Worm (Caenorhabditis elegans) whole organism, late embryonic: ENCODE results near the gene R12B2.6.

ENCODE experiments used
- C38D4.7 ChIP-seq: fragments of 200-800 bp; sonication (Bioruptor generic); optimal IDR thresholded peaks from 2 replicates; lab custom pipeline; 2018; ENCODE audit warnings: mild to moderate bottlenecking, missing genetic modification characterization, moderate library complexity, missing compliant biosample characterization
- F13H6.1 ChIP-seq: sonication (generic microtip); optimal IDR thresholded peaks from 2 replicates; lab custom pipeline; 2016; ENCODE audit warnings: missing genetic modification characterization, missing compliant biosample characterization
- K09A11.1 ChIP-seq: sonication (generic microtip); optimal IDR thresholded peaks from 2 replicates; lab custom pipeline; 2017; ENCODE audit warnings: antibody characterized with exemption, mild to moderate bottlenecking, missing genetic modification characterization, missing compliant biosample characterization; ENCODE audit not compliant: insufficient read depth
- T23F11.4 ChIP-seq: fragments of 200-800 bp; sonication (Bioruptor generic); optimal IDR thresholded peaks from 2 replicates; lab custom pipeline; 2018; ENCODE audit warnings: mild to moderate bottlenecking, missing genetic modification characterization, missing compliant biosample characterization
- ahr-1 ChIP-seq: sonication (generic microtip); optimal IDR thresholded peaks from 2 replicates; lab custom pipeline; 2016; ENCODE audit warnings: missing genetic modification characterization, missing compliant biosample characterization
- ama-1 ChIP-seq: fragments of 150-350 bp; optimal IDR thresholded peaks from 2 replicates; lab custom pipeline; 2014
- ceh-14 ChIP-seq: sonication (generic microtip); optimal IDR thresholded peaks from 2 replicates; lab custom pipeline; 2016; ENCODE audit warnings: missing genotype, missing genetic modification characterization, missing compliant biosample characterization
- ceh-18 ChIP-seq: sonication (generic microtip); optimal IDR thresholded peaks from 2 replicates; lab custom pipeline; 2016; ENCODE audit warnings: missing genetic modification characterization, missing compliant biosample characterization
- ceh-22 ChIP-seq: sonication (generic microtip); optimal IDR thresholded peaks from 2 replicates; lab custom pipeline; 2017; ENCODE audit warnings: missing biosample characterization, missing genetic modification characterization
- ceh-24 ChIP-seq: sonication (generic microtip); optimal IDR thresholded peaks from 2 replicates; lab custom pipeline; 2016; ENCODE audit warnings: mild to moderate bottlenecking, missing genetic modification characterization, missing compliant biosample characterization
- ceh-31 ChIP-seq: sonication (generic microtip); optimal IDR thresholded peaks from 2 replicates; lab custom pipeline; 2016; ENCODE audit warnings: missing genetic modification characterization, missing compliant biosample characterization
- ceh-34 ChIP-seq: sonication (generic microtip); optimal IDR thresholded peaks from 2 replicates; lab custom pipeline; 2016; ENCODE audit warnings: mild to moderate bottlenecking, missing genetic modification characterization, missing compliant biosample characterization
- ceh-45 ChIP-seq: fragments of 200-800 bp; sonication (Bioruptor generic); IDR thresholded peaks from 2 replicates; pipeline ENCODE4 v1.3.6; 2022; ENCODE audit warnings: missing genetic modification reagents, missing genetic modification characterization, missing compliant biosample characterization
- ceh-48 ChIP-seq: sonication (generic microtip); optimal IDR thresholded peaks from 2 replicates; lab custom pipeline; 2016; ENCODE audit warnings: missing genetic modification characterization, inconsistent platforms, missing compliant biosample characterization
- ceh-6 ChIP-seq: fragments of 200-800 bp; sonication (Bioruptor generic); optimal IDR thresholded peaks from 2 replicates; lab custom pipeline; 2018; ENCODE audit warnings: mild to moderate bottlenecking, missing genetic modification characterization, missing compliant biosample characterization
- ceh-9 ChIP-seq: sonication (generic microtip); optimal IDR thresholded peaks from 2 replicates; lab custom pipeline; 2016; ENCODE audit warnings: mild to moderate bottlenecking, missing genetic modification characterization, inconsistent platforms, missing compliant biosample characterization
- che-1 ChIP-seq: sonication (generic microtip); optimal IDR thresholded peaks from 2 replicates; lab custom pipeline; 2016; ENCODE audit warnings: mild to moderate bottlenecking, missing genetic modification characterization, missing compliant biosample characterization
- dmd-4 ChIP-seq: sonication (generic microtip); optimal IDR thresholded peaks from 2 replicates; lab custom pipeline; 2016; ENCODE audit warnings: borderline replicate concordance, missing genetic modification characterization, missing compliant biosample characterization
- dve-1 ChIP-seq: sonication (generic microtip); optimal IDR thresholded peaks from 2 replicates; lab custom pipeline; 2017; ENCODE audit warnings: antibody characterized with exemption, mild to moderate bottlenecking, missing genetic modification characterization, missing compliant biosample characterization
- elt-2 ChIP-seq: sonication (generic microtip); optimal IDR thresholded peaks from 2 replicates; lab custom pipeline; 2016; ENCODE audit warnings: missing genetic modification reagents, missing genetic modification characterization, missing compliant biosample characterization
- elt-4 ChIP-seq: sonication (generic microtip); optimal IDR thresholded peaks from 2 replicates; lab custom pipeline; 2016; ENCODE audit warnings: missing genetic modification characterization, missing compliant biosample characterization
- ets-4 ChIP-seq: sonication (generic microtip); optimal IDR thresholded peaks from 2 replicates; lab custom pipeline; 2016; ENCODE audit warnings: missing genetic modification characterization, missing compliant biosample characterization
- eyg-1 ChIP-seq: sonication (generic microtip); optimal IDR thresholded peaks from 2 replicates; lab custom pipeline; 2016; ENCODE audit warnings: missing genotype, missing genetic modification characterization, missing compliant biosample characterization
- fax-1 ChIP-seq: sonication (generic microtip); optimal IDR thresholded peaks from 2 replicates; lab custom pipeline; 2016; ENCODE audit warnings: missing genotype, missing genetic modification characterization, missing compliant biosample characterization
- fkh-10 ChIP-seq: fragments of 150-350 bp; optimal IDR thresholded peaks from 2 replicates; lab custom pipeline; 2014; ENCODE audit warnings: missing biosample characterization, missing genetic modification reagents, missing genetic modification characterization
- hlh-13 ChIP-seq: fragments of 200-800 bp; sonication (Bioruptor generic); optimal IDR thresholded peaks from 2 replicates; lab custom pipeline; 2018; ENCODE audit warnings: mild to moderate bottlenecking, missing genetic modification characterization, missing compliant biosample characterization
- hlh-15 ChIP-seq: sonication (generic microtip); optimal IDR thresholded peaks from 2 replicates; lab custom pipeline; 2016; ENCODE audit warnings: missing genetic modification characterization, missing compliant biosample characterization
- hlh-6 ChIP-seq: sonication (generic microtip); optimal IDR thresholded peaks from 2 replicates; lab custom pipeline; 2016; ENCODE audit warnings: missing genotype, missing genetic modification characterization, missing compliant biosample characterization
- hlh-8 ChIP-seq: sonication (generic microtip); optimal IDR thresholded peaks from 2 replicates; lab custom pipeline; 2016; ENCODE audit warnings: missing genotype, missing genetic modification characterization, missing compliant biosample characterization
- lim-6 ChIP-seq: sonication (generic microtip); optimal IDR thresholded peaks from 2 replicates; lab custom pipeline; 2016; ENCODE audit warnings: missing genetic modification characterization, missing compliant biosample characterization
- madf-2 ChIP-seq: sonication (generic microtip); optimal IDR thresholded peaks from 2 replicates; lab custom pipeline; 2017; ENCODE audit warnings: missing genetic modification characterization, missing compliant biosample characterization
- nfya-1 ChIP-seq: sonication (generic microtip); optimal IDR thresholded peaks from 2 replicates; lab custom pipeline; 2017; ENCODE audit warnings: missing genetic modification characterization, mild to moderate bottlenecking, missing compliant biosample characterization, antibody characterized with exemption, moderate library complexity
- nhr-232 ChIP-seq: sonication (generic microtip); optimal IDR thresholded peaks from 2 replicates; lab custom pipeline; 2016; ENCODE audit warnings: missing genetic modification characterization, missing compliant biosample characterization
- npax-4 ChIP-seq: sonication (generic microtip); optimal IDR thresholded peaks from 2 replicates; lab custom pipeline; 2016; ENCODE audit warnings: missing genetic modification characterization, missing compliant biosample characterization
- pax-1 ChIP-seq: fragments of 150-350 bp; optimal IDR thresholded peaks from 2 replicates; lab custom pipeline; 2014; ENCODE audit warnings: missing biosample characterization, missing genetic modification characterization
- pha-4 ChIP-seq: fragments of 150-350 bp; optimal IDR thresholded peaks from 2 replicates; lab custom pipeline; 2018; ENCODE audit warnings: missing biosample characterization, missing genetic modification reagents, missing genetic modification characterization
- pros-1 ChIP-seq: fragments of 150-350 bp; optimal IDR thresholded peaks from 2 replicates; lab custom pipeline; 2014; ENCODE audit warnings: missing biosample characterization, missing genetic modification reagents, missing genetic modification characterization
- ref-2 ChIP-seq: sonication (generic microtip); optimal IDR thresholded peaks from 2 replicates; lab custom pipeline; 2016; ENCODE audit warnings: missing genetic modification characterization, missing compliant biosample characterization
- sox-2 ChIP-seq: fragments of 200-800 bp; sonication (Bioruptor generic); IDR thresholded peaks from 2 replicates; pipeline ENCODE4 v1.3.6; 2022; ENCODE audit warnings: missing genetic modification reagents, missing genetic modification characterization, missing compliant biosample characterization
- sox-4 ChIP-seq: sonication (generic microtip); optimal IDR thresholded peaks from 2 replicates; lab custom pipeline; 2017; ENCODE audit warnings: mild to moderate bottlenecking, missing genetic modification characterization, inconsistent platforms, missing compliant biosample characterization
- syd-9 ChIP-seq: sonication (generic microtip); optimal IDR thresholded peaks from 2 replicates; lab custom pipeline; 2016; ENCODE audit warnings: mild to moderate bottlenecking, missing genetic modification characterization, moderate library complexity, missing compliant biosample characterization
- tbx-7 ChIP-seq: sonication (generic microtip); optimal IDR thresholded peaks from 2 replicates; lab custom pipeline; 2016; ENCODE audit warnings: missing genotype, missing genetic modification characterization, missing compliant biosample characterization
- ttx-3 ChIP-seq: sonication (generic microtip); optimal IDR thresholded peaks from 2 replicates; lab custom pipeline; 2016; ENCODE audit warnings: missing genetic modification reagents, missing genetic modification characterization, missing compliant biosample characterization
- unc-3 ChIP-seq, 2 experiments: fragments of 200-800 bp in 1 of 2; sonication (Bioruptor generic) in 1 of 2; sonication (generic microtip) in 1 of 2; conservative IDR thresholded peaks in 1 of 2; optimal IDR thresholded peaks in 1 of 2; 2 replicates each; pipeline versions ENCODE4 v1.3.6 to Lab custom; 2016 to 2022; ENCODE audit warnings: missing compliant biosample characterization in 2 of 2, missing genetic modification characterization in 2 of 2, missing genetic modification reagents in 1 of 2
- unc-42 ChIP-seq: sonication (generic microtip); optimal IDR thresholded peaks from 2 replicates; lab custom pipeline; 2016; ENCODE audit warnings: missing genotype, missing genetic modification characterization, missing compliant biosample characterization
- unc-55 ChIP-seq: sonication (generic microtip); optimal IDR thresholded peaks from 2 replicates; lab custom pipeline; 2017; ENCODE audit warnings: missing biosample characterization, missing genetic modification reagents, missing genetic modification characterization
- unc-86 ChIP-seq: sonication (generic microtip); optimal IDR thresholded peaks from 2 replicates; lab custom pipeline; 2016; ENCODE audit warnings: missing genetic modification characterization, missing compliant biosample characterization
- ztf-16 ChIP-seq: sonication (generic microtip); optimal IDR thresholded peaks from 2 replicates; lab custom pipeline; 2017; ENCODE audit warnings: missing genetic modification characterization, missing compliant biosample characterization

R12B2.6 gene

ce11 chrIII:5863774-5864173 is 29.8 kb upstream of the R12B2.6 start, which contains the start of gene dnpp-1:
Gene dnpp-1 (minus strand): TSS chrIII:5863803.
- TF ChIP-seq elt-2 (tag; lab: Kevin White, UChicago): peak; percentile 95
- TF ChIP-seq ahr-1 (tag; lab: Kevin White, UChicago): no peak
- TF ChIP-seq eyg-1 (tag; lab: Kevin White, UChicago): no peak
- no peak for TF ChIP-seq ceh-6 (GFP tag; lab: Kevin White, UChicago)
- no peak for TF ChIP-seq pax-1 (tag; lab: Kevin White, UChicago)

DNA sequence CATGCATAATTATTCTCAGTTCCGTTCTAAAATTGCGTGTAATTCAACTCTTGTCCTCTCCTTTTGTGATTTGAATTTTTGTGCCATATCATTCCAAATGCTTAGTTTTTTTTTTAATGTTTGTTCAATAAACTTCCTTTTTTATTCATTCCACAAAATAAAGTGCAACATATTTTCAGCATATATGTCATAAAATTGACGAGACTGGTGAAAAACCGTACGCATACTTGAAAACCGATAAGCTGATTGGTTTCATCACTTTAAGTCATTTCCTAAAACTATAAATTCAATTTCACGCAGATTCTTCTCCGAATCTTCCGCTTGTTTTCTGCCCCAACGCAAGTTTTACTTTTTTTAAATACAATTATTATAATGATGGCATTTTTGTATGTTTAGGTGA is 25.1 kb upstream of the R12B2.6 start, which contains the start of gene dpf-4:
Gene dpf-4, plus strand, starts transcription at position 301 of the 400 bp plus-strand sequence.
- TF ChIP-seq ceh-48 (tag; lab: Kevin White, UChicago) (no peak), ttx-3 (no peak), syd-9 (no peak), hlh-8 (tag; lab: Kevin White, UChicago) (no peak), unc-42 (tag; lab: Kevin White, UChicago) (no peak), ref-2 (tag; lab: Kevin White, UChicago) (no peak), F13H6.1 (tag; lab: Kevin White, UChicago) (no peak), ets-4 (no peak), elt-4 (tag; lab: Kevin White, UChicago) (no peak), elt-2 (tag; lab: Kevin White, UChicago) (no peak), C38D4.7 (GFP tag; lab: Kevin White, UChicago) (no peak), ceh-18 (tag; lab: Kevin White, UChicago) (no peak), ceh-45 (GFP tag; lab: Robert Waterston, UW) (no peak), K09A11.1 (tag; lab: Kevin White, UChicago) (no peak), sox-2 (GFP tag; lab: Robert Waterston, UW) (no peak)
- TF ChIP-seq, all 69 proteins: peak for 0

ce11 chrIII:5855637-5856179 is 21.8 kb upstream of the R12B2.6 start, which contains the start of the genes cct-6 and alh-9:
Gene cct-6 (minus strand): TSS chrIII:5855687.
Gene alh-9 (plus strand): TSS chrIII:5856018.
- TF ChIP-seq ceh-9 (tag; lab: Kevin White, UChicago): no peak
- peak; percentile 56 for TF ChIP-seq unc-55 (GFP tag; lab: Kevin White, UChicago)
- no peak for TF ChIP-seq ttx-3
- no peak for TF ChIP-seq madf-2 (tag; lab: Kevin White, UChicago)
- no peak for TF ChIP-seq pros-1 (tag; lab: Kevin White, UChicago)
- TF ChIP-seq C38D4.7 (GFP tag; lab: Kevin White, UChicago): no peak
- no peak for TF ChIP-seq che-1 (tag; lab: Kevin White, UChicago)
- no peak for TF ChIP-seq hlh-13 (GFP tag; lab: Kevin White, UChicago)
- TF ChIP-seq fkh-10 (GFP tag; lab: Kevin White, UChicago): no peak
- peak; percentile 73 for TF ChIP-seq unc-42 (tag; lab: Kevin White, UChicago)
- no peak for TF ChIP-seq pha-4
- no peak for TF ChIP-seq nhr-232 (tag; lab: Kevin White, UChicago)
- no peak for TF ChIP-seq eyg-1 (tag; lab: Kevin White, UChicago)
- peak; percentile 39 for TF ChIP-seq ceh-18 (tag; lab: Kevin White, UChicago)
- TF ChIP-seq npax-4 (tag; lab: Kevin White, UChicago): no peak
- no peak for TF ChIP-seq ceh-14 (tag; lab: Kevin White, UChicago)
- no peak for TF ChIP-seq ceh-24 (tag; lab: Kevin White, UChicago)
- TF ChIP-seq unc-3 (GFP tag; conservative IDR thresholded peaks at IDR 0.05; lab: Robert Waterston, UW): no peak
- TF ChIP-seq unc-3 (tag; optimal IDR thresholded peaks at IDR 0.05; lab: Kevin White, UChicago): no peak
- peak; percentile 59 for TF ChIP-seq ceh-31
- no peak for TF ChIP-seq dmd-4 (tag; lab: Kevin White, UChicago)
- peak; percentile 7 for TF ChIP-seq ceh-34 (tag; lab: Kevin White, UChicago)
- TF ChIP-seq ets-4: peak; percentile 60
- no peak for TF ChIP-seq lim-6
- TF ChIP-seq dve-1 (tag; lab: Kevin White, UChicago): peak; percentile 64
- no peak for TF ChIP-seq T23F11.4
- TF ChIP-seq hlh-6 (tag; lab: Kevin White, UChicago): no peak
- no peak for TF ChIP-seq hlh-15
- peak; percentile 26 for TF ChIP-seq unc-86 (tag; lab: Kevin White, UChicago)
- TF ChIP-seq ama-1 (lab: Kevin White, UChicago): no peak
- no peak for TF ChIP-seq ztf-16 (tag; lab: Kevin White, UChicago)
- peak; percentile 76 for TF ChIP-seq nfya-1 (tag; lab: Kevin White, UChicago)
- no peak for TF ChIP-seq ceh-22 (tag; lab: Kevin White, UChicago)
- TF ChIP-seq elt-4 (tag; lab: Kevin White, UChicago): no peak
- TF ChIP-seq tbx-7 (tag; lab: Kevin White, UChicago): no peak
- no peak for TF ChIP-seq sox-4 (tag; lab: Kevin White, UChicago)
- TF ChIP-seq fax-1: no peak
